Fruit fly (Drosophila melanogaster): ENCODE data around the gene CG1231.

Gene CG1231

dm6 chr3L:356016-356472 lies at the start of gene CG1231:
TSS of gene CG1231 (plus strand) at chr3L:356422.
- TF ChIP-seq Mio (GFP tag; optimal IDR thresholded peaks at IDR 0.05): no peak
- TF ChIP-seq Sp1 (GFP tag; optimal IDR thresholded peaks at IDR 0.05): no peak
- no peak for TF ChIP-seq psq (GFP tag; optimal IDR thresholded peaks at IDR 0.05)
- TF ChIP-seq rgr (GFP tag; optimal IDR thresholded peaks at IDR 0.05): no peak
- TF ChIP-seq Dif (GFP tag; optimal IDR thresholded peaks at IDR 0.05; ENCODE audit: partially characterized antibody): no peak

dm6 chr3L:311607-312006 lies 44.6 kb upstream of the CG1231 start:
- TF ChIP-seq N (GFP tag; optimal IDR thresholded peaks at IDR 0.05) (no peak), Hr83 (GFP tag; optimal IDR thresholded peaks at IDR 0.05; ENCODE audit: poor library complexity, severe bottlenecking) (peak; percentile 50), Jra (GFP tag; optimal IDR thresholded peaks at IDR 0.05) (peak; percentile 11), Mio (GFP tag; optimal IDR thresholded peaks at IDR 0.05) (no peak)

DNA sequence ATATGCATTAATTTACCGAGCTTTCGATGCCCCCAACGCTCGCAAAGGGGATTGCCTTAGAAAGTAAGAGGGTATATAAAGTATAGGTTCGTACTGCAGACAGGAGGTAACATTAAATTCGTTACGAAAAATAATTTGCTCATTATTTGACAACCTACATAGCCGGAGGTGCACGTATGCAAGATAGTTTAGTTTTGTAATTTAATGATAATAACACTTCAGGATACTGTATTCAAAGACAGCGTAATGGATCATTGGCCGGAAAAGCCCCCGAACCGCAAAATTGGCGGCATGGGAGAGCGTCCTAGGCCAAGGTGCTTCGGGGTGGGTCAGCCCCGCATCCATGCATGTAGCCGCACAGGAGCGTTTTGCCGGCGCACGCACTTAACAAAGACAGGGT lies 43.9 kb upstream of the CG1231 start:
- no peak for TF ChIP-seq sv (GFP tag; optimal IDR thresholded peaks at IDR 0.05)
- no peak for TF ChIP-seq dl (GFP tag; optimal IDR thresholded peaks at IDR 0.05; ENCODE audit: insufficient read depth in 1 of 2, partially characterized antibody in 2 of 2)
- no peak for TF ChIP-seq Vsx2 (GFP tag; optimal IDR thresholded peaks at IDR 0.05; ENCODE audit: partially characterized antibody)
- no peak for TF ChIP-seq dmrt93B (GFP tag; optimal IDR thresholded peaks at IDR 0.05)
- no peak for TF ChIP-seq rgr (GFP tag; optimal IDR thresholded peaks at IDR 0.05)
- TF ChIP-seq usp (GFP tag; optimal IDR thresholded peaks at IDR 0.05): no peak
- TF ChIP-seq dsf (GFP tag; optimal IDR thresholded peaks at IDR 0.05; ENCODE audit: borderline replicate concordance): no peak
- TF ChIP-seq Jra (GFP tag; optimal IDR thresholded peaks at IDR 0.05): no peak
- TF ChIP-seq Dif (GFP tag; optimal IDR thresholded peaks at IDR 0.05; ENCODE audit: partially characterized antibody): no peak

dm6 chr3L:315140-315539 lies 41.1 kb upstream of the CG1231 start:
- TF ChIP-seq usp (GFP tag; optimal IDR thresholded peaks at IDR 0.05): no peak
- no peak for TF ChIP-seq fru (GFP tag; optimal IDR thresholded peaks at IDR 0.05)
- TF ChIP-seq Hr83 (GFP tag; optimal IDR thresholded peaks at IDR 0.05; ENCODE audit: poor library complexity, severe bottlenecking): no peak
- TF ChIP-seq woc (GFP tag; optimal IDR thresholded peaks at IDR 0.05): no peak
- no peak for TF ChIP-seq brk (GFP tag; optimal IDR thresholded peaks at IDR 0.05)
- TF ChIP-seq foxo (GFP tag; optimal IDR thresholded peaks at IDR 0.05): no peak
- no peak for TF ChIP-seq dsf (GFP tag; optimal IDR thresholded peaks at IDR 0.05; ENCODE audit: borderline replicate concordance)
- TF ChIP-seq Hnf4 (GFP tag; optimal IDR thresholded peaks at IDR 0.05): no peak
- TF ChIP-seq CG9705 (GFP tag; optimal IDR thresholded peaks at IDR 0.05): no peak
- no peak for TF ChIP-seq OdsH (GFP tag; optimal IDR thresholded peaks at IDR 0.05)
- TF ChIP-seq Hr78 (GFP tag; optimal IDR thresholded peaks at IDR 0.05): no peak
- TF ChIP-seq Jra (GFP tag; optimal IDR thresholded peaks at IDR 0.05): no peak
- no peak for TF ChIP-seq ey (GFP tag; optimal IDR thresholded peaks at IDR 0.05)
- no peak for TF ChIP-seq h (GFP tag; optimal IDR thresholded peaks at IDR 0.05)
- TF ChIP-seq Abd-B (GFP tag; optimal IDR thresholded peaks at IDR 0.05): no peak
- TF ChIP-seq jim (GFP tag; optimal IDR thresholded peaks at IDR 0.05): no peak
- TF ChIP-seq Sp1 (GFP tag; optimal IDR thresholded peaks at IDR 0.05): no peak
- no peak for TF ChIP-seq Myc (optimal IDR thresholded peaks at IDR 0.05)
- TF ChIP-seq HLH106 (tag; optimal IDR thresholded peaks at IDR 0.05): no peak

dm6 chr3L:316784-317183 lies 39.4 kb upstream of the CG1231 start, which contains the start of gene ddbt:
TSS of gene ddbt (plus strand) at chr3L:317084.
- TF ChIP-seq dsf (GFP tag; optimal IDR thresholded peaks at IDR 0.05; ENCODE audit: borderline replicate concordance) (no peak), dl (GFP tag; optimal IDR thresholded peaks at IDR 0.05; ENCODE audit: insufficient read depth in 1 of 2, partially characterized antibody in 2 of 2) (no peak), OdsH (GFP tag; optimal IDR thresholded peaks at IDR 0.05) (no peak), usp (GFP tag; optimal IDR thresholded peaks at IDR 0.05) (no peak), Hr78 (GFP tag; optimal IDR thresholded peaks at IDR 0.05) (no peak), tai (GFP tag; optimal IDR thresholded peaks at IDR 0.05) (no peak), Vsx2 (GFP tag; optimal IDR thresholded peaks at IDR 0.05; ENCODE audit: partially characterized antibody) (no peak), rgr (GFP tag; optimal IDR thresholded peaks at IDR 0.05) (no peak), Hnf4 (GFP tag; optimal IDR thresholded peaks at IDR 0.05) (no peak), sv (GFP tag; optimal IDR thresholded peaks at IDR 0.05) (no peak), woc (GFP tag; optimal IDR thresholded peaks at IDR 0.05) (no peak), sage (GFP tag; optimal IDR thresholded peaks at IDR 0.05) (no peak)

Data from whole organism, wandering third instar larva.